Fruit fly (Drosophila melanogaster) whole organism, embryonic: Measurements from ENCODE around the gene CG46458.

Experiments used
- C15 ChIP-seq: fragments of 200-800 bp; sonication (Bioruptor generic); IDR thresholded peaks from 3 replicates; pipeline ENCODE4 v1.3.6; 2022; ENCODE audit warnings: missing biosample characterization, missing genetic modification characterization
- CG10209 ChIP-seq: fragments of 200-800 bp; sonication (Bioruptor generic); optimal IDR thresholded peaks from 3 replicates; lab custom pipeline; 2017; ENCODE audit warnings: missing biosample characterization, mild to moderate bottlenecking, missing genetic modification characterization, missing genetic modification reagents
- CG10274 ChIP-seq: fragments of 200-800 bp; sonication (Bioruptor generic); optimal IDR thresholded peaks from 3 replicates; lab custom pipeline; 2017; ENCODE audit warnings: missing biosample characterization, mild to moderate bottlenecking, missing genetic modification characterization
- CG11247 ChIP-seq: fragments of 200-800 bp; sonication (Bioruptor generic); IDR thresholded peaks from 2 replicates; pipeline ENCODE4 v1.3.6; 2022; ENCODE audit warnings: missing biosample characterization, missing genetic modification characterization
- CG1233 ChIP-seq: fragments of 200-800 bp; sonication (Bioruptor generic); optimal IDR thresholded peaks from 4 replicates; lab custom pipeline; 2018; ENCODE audit warnings: missing biosample characterization, mild to moderate bottlenecking, missing genetic modification characterization
- CG13287 ChIP-seq: fragments of 200-800 bp; sonication (Bioruptor generic); IDR thresholded peaks from 2 replicates; pipeline ENCODE4 v1.3.6; 2022; ENCODE audit warnings: missing biosample characterization, missing genetic modification characterization; ENCODE audit not compliant: partially characterized antibody
- CG15479 ChIP-seq: fragments of 200-800 bp; sonication (Bioruptor generic); optimal IDR thresholded peaks from 3 replicates; lab custom pipeline; 2019; ENCODE audit warnings: missing biosample characterization, mild to moderate bottlenecking, missing genetic modification characterization, moderate library complexity
- CG16779 ChIP-seq: fragments of 200-800 bp; sonication (Bioruptor generic); IDR thresholded peaks from 2 replicates; pipeline ENCODE4 v1.3.6; 2022; ENCODE audit warnings: missing biosample characterization, missing genetic modification characterization
- CG17829 ChIP-seq: fragments of 200-800 bp; optimal IDR thresholded peaks from 2 replicates; lab custom pipeline; 2019; ENCODE audit warnings: missing biosample characterization, mild to moderate bottlenecking, missing genetic modification characterization, moderate library complexity
- CG17912 ChIP-seq: fragments of 200-800 bp; sonication (Bioruptor generic); optimal IDR thresholded peaks from 2 replicates; lab custom pipeline; 2018; ENCODE audit warnings: missing biosample characterization, mild to moderate bottlenecking, missing genetic modification characterization
- CG18599 ChIP-seq: fragments of 200-800 bp; sonication (Bioruptor generic); optimal IDR thresholded peaks from 3 replicates; lab custom pipeline; 2017; ENCODE audit warnings: missing biosample characterization, missing genetic modification characterization, mild to moderate bottlenecking, moderate library complexity, missing genetic modification reagents
- CG18619 ChIP-seq: fragments of 200-800 bp; sonication (Bioruptor generic); optimal IDR thresholded peaks from 3 replicates; lab custom pipeline; 2017; ENCODE audit warnings: missing biosample characterization, mild to moderate bottlenecking, missing genetic modification characterization
- CG2199 ChIP-seq: fragments of 200-800 bp; sonication (Bioruptor generic); IDR thresholded peaks from 3 replicates; pipeline ENCODE4 v1.3.6; 2022; ENCODE audit warnings: missing biosample characterization, missing genetic modification characterization
- CG4707 ChIP-seq: fragments of 200-800 bp; sonication (Bioruptor generic); optimal IDR thresholded peaks from 2 replicates; lab custom pipeline; 2018; ENCODE audit warnings: missing biosample characterization, mild to moderate bottlenecking, missing genetic modification characterization, moderate library complexity
- CG6813 ChIP-seq: fragments of 200-800 bp; sonication (Bioruptor generic); optimal IDR thresholded peaks from 2 replicates; lab custom pipeline; 2017; ENCODE audit warnings: missing biosample characterization, missing genetic modification characterization, mild to moderate bottlenecking, moderate library complexity, missing genetic modification reagents
- CG8478 ChIP-seq: fragments of >200 bp; optimal IDR thresholded peaks from 2 replicates; lab custom pipeline; 2018
- CG8924 ChIP-seq: fragments of 200-800 bp; optimal IDR thresholded peaks from 3 replicates; lab custom pipeline; 2019; ENCODE audit warnings: missing biosample characterization, mild to moderate bottlenecking, missing genetic modification characterization, moderate library complexity
- CoRest ChIP-seq: fragments of 200-800 bp; sonication (Bioruptor generic); optimal IDR thresholded peaks from 3 replicates; lab custom pipeline; 2018; ENCODE audit warnings: missing biosample characterization, mild to moderate bottlenecking, missing genetic modification characterization, moderate library complexity
- ERR ChIP-seq: fragments of 200-800 bp; sonication (Bioruptor generic); optimal IDR thresholded peaks from 2 replicates; lab custom pipeline; 2016; ENCODE audit warnings: missing biosample characterization, missing genetic modification characterization
- Ets65A ChIP-seq: fragments of 200-800 bp; sonication (Bioruptor generic); peaks from one replicate; lab custom pipeline; 2016; ENCODE audit warnings: missing biosample characterization, missing genetic modification characterization
- GATAe ChIP-seq: fragments of 200-800 bp; sonication (Bioruptor generic); conservative IDR thresholded peaks from 2 replicates; pipeline ENCODE4 v1.3.6; 2022; ENCODE audit warnings: missing biosample characterization, missing genetic modification characterization
- HLH54F ChIP-seq: fragments of 200-800 bp; sonication (Bioruptor generic); optimal IDR thresholded peaks from 3 replicates; lab custom pipeline; 2016; ENCODE audit warnings: missing biosample characterization, missing genetic modification characterization
- Lim3 ChIP-seq: fragments of 200-800 bp; sonication (Bioruptor generic); IDR thresholded peaks from 2 replicates; pipeline ENCODE4 v1.3.6; 2022; ENCODE audit warnings: missing biosample characterization, missing genetic modification characterization
- Ssrp ChIP-seq: fragments of 200-800 bp; sonication (Bioruptor generic); optimal IDR thresholded peaks from 2 replicates; lab custom pipeline; 2018; ENCODE audit warnings: missing biosample characterization, mild to moderate bottlenecking, missing genetic modification characterization, moderate library complexity
- Trl ChIP-seq, 3 experiments: fragments of >200 bp in 2 of 3; fragments of 200-800 bp in 1 of 3; sonication (Bioruptor generic) in 1 of 3; optimal IDR thresholded peaks; 2 replicates in 1 of 3; 3 replicates in 2 of 3; lab custom pipeline; 2016 to 2017; ENCODE audit warnings: missing biosample characterization in 1 of 3, missing genetic modification characterization in 1 of 3
- bab2 ChIP-seq: fragments of 200-800 bp; sonication (Bioruptor generic); optimal IDR thresholded peaks from 2 replicates; lab custom pipeline; 2016; ENCODE audit warnings: missing biosample characterization, missing genetic modification characterization
- bowl ChIP-seq: fragments of 200-800 bp; sonication (Bioruptor generic); IDR thresholded peaks from 2 replicates; pipeline ENCODE4 v1.3.6; 2022; ENCODE audit warnings: missing biosample characterization, missing genetic modification characterization
- cad ChIP-seq: fragments of >200 bp; optimal IDR thresholded peaks from 2 replicates; lab custom pipeline; 2017; ENCODE audit warnings: missing biosample characterization, missing genetic modification characterization
- chn ChIP-seq: fragments of 200-800 bp; sonication (Bioruptor generic); optimal IDR thresholded peaks from 2 replicates; lab custom pipeline; 2016; ENCODE audit warnings: missing biosample characterization, missing genetic modification characterization
- da ChIP-seq: fragments of 200-800 bp; sonication (Bioruptor generic); optimal IDR thresholded peaks from 2 replicates; lab custom pipeline; 2016; ENCODE audit warnings: missing biosample characterization, missing genetic modification characterization
- dati ChIP-seq: fragments of 200-800 bp; sonication (Bioruptor generic); IDR thresholded peaks from 2 replicates; pipeline ENCODE4 v1.3.6; 2022; ENCODE audit warnings: missing biosample characterization, missing genetic modification characterization
- insv ChIP-seq, 2 experiments: fragments of 200-800 bp; sonication (Bioruptor generic); optimal IDR thresholded peaks; 3 replicates each; lab custom pipeline; 2016 to 2018; ENCODE audit warnings: missing biosample characterization in 2 of 2, missing genetic modification characterization in 2 of 2
- lilli ChIP-seq: fragments of 200-800 bp; sonication (Bioruptor generic); optimal IDR thresholded peaks from 3 replicates; lab custom pipeline; 2016; ENCODE audit warnings: missing biosample characterization, missing genetic modification characterization
- mam ChIP-seq: fragments of 200-800 bp; sonication (Bioruptor generic); optimal IDR thresholded peaks from 3 replicates; lab custom pipeline; 2016; ENCODE audit warnings: missing biosample characterization, missing genetic modification characterization
- odd ChIP-seq: fragments of 200-800 bp; sonication (Bioruptor generic); optimal IDR thresholded peaks from 2 replicates; lab custom pipeline; 2017; ENCODE audit warnings: missing biosample characterization, mild to moderate bottlenecking, missing genetic modification characterization
- pan ChIP-seq, 4 experiments: fragments of >200 bp in 3 of 4; fragments of 200-800 bp in 1 of 4; sonication (Bioruptor generic) in 1 of 4; optimal IDR thresholded peaks in 3 of 4; IDR thresholded peaks in 1 of 4; 2 replicates each; pipeline versions ENCODE4 v1.3.6 to Lab custom; 2017 to 2022; ENCODE audit warnings: missing biosample characterization in 2 of 4, missing genetic modification characterization in 2 of 4, mixed read lengths in 1 of 4
- shn ChIP-seq: fragments of 200-800 bp; sonication (Bioruptor generic); optimal IDR thresholded peaks from 3 replicates; lab custom pipeline; 2016; ENCODE audit warnings: missing biosample characterization, missing genetic modification characterization
- tll ChIP-seq, 2 experiments: fragments of 200-800 bp in 1 of 2; fragments of >200 bp in 1 of 2; sonication (Bioruptor generic) in 1 of 2; optimal IDR thresholded peaks; 2 replicates each; lab custom pipeline; 2017 to 2019; ENCODE audit warnings: missing biosample characterization in 2 of 2, missing genetic modification characterization in 2 of 2, mild to moderate bottlenecking in 1 of 2, moderate library complexity in 1 of 2
- tx ChIP-seq: fragments of 200-800 bp; sonication (Bioruptor generic); optimal IDR thresholded peaks from 2 replicates; lab custom pipeline; 2016; ENCODE audit warnings: missing biosample characterization, missing genetic modification characterization
- yki ChIP-seq: fragments of >200 bp; optimal IDR thresholded peaks from 3 replicates; lab custom pipeline; 2018
- zen ChIP-seq: fragments of 200-800 bp; sonication (Bioruptor generic); optimal IDR thresholded peaks from 3 replicates; lab custom pipeline; 2018; ENCODE audit warnings: missing biosample characterization, mild to moderate bottlenecking, missing genetic modification characterization, moderate library complexity
- zf30C ChIP-seq: fragments of 200-800 bp; sonication (Bioruptor generic); optimal IDR thresholded peaks from 3 replicates; lab custom pipeline; 2018; ENCODE audit warnings: missing biosample characterization, mild to moderate bottlenecking, missing genetic modification characterization

The CG46458 gene

DNA sequence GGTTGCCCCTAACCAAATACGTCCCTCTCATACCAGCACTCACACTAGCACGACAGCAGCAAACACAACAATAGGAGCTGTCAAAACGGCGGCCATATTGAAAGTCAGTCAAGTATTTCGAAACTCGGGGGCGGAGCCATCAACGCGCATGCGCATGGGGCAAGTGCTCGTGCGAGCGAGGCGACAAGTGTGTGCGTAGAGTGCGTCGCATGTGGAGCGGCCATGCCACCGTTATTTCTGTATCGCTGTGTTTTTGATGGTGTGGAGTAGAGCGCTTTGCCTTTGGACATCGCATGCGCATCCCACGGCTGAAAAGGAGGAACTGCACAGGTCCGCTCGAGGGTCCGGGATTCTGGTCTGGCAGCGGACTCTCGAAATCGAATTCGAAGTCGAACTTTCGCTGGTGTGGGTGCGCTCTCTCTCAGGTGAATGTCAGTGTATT is 65.0 kb downstream of the CG46458 start (continued):
- TF ChIP-seq Trl (optimal IDR thresholded peaks at IDR 0.05; lab: Kevin White, UChicago) (peak; percentile 51 to 56), Trl (GFP tag; optimal IDR thresholded peaks at IDR 0.05; lab: Kevin White, UChicago) (no peak), CG17829 (tag; lab: Kevin White, UChicago) (peak; percentile 34), CG2199 (GFP tag; lab: Robert Waterston, UW) (no peak), CG13287 (GFP tag; lab: Robert Waterston, UW) (no peak; the same call in 1 of the 2 replicates), yki (no peak), ERR (GFP tag; lab: Kevin White, UChicago) (no peak), CoRest (tag; lab: Kevin White, UChicago) (peak; percentile 58)

dm6 chr3R:6888795-6889194 is 69.4 kb downstream of the CG46458 start:
- peak; percentile 6 for TF ChIP-seq Ets65A (GFP tag; lab: Kevin White, UChicago)
- no peak for TF ChIP-seq pan (optimal IDR thresholded peaks at IDR 0.05; lab: Kevin White, UChicago)
- no peak for TF ChIP-seq pan (GFP tag; optimal IDR thresholded peaks at IDR 0.05 in 1 of 2, IDR thresholded peaks at IDR 0.05 in 1 of 2)
- TF ChIP-seq shn (GFP tag; lab: Kevin White, UChicago): no peak
- no peak for TF ChIP-seq CG8924 (tag; lab: Kevin White, UChicago)
- TF ChIP-seq CG16779 (GFP tag; lab: Robert Waterston, UW): no peak
- TF ChIP-seq HLH54F (GFP tag; lab: Kevin White, UChicago): no peak
- no peak for TF ChIP-seq Lim3 (GFP tag; lab: Robert Waterston, UW)
- no peak for TF ChIP-seq CG4707 (GFP tag; lab: Kevin White, UChicago)
- TF ChIP-seq GATAe: no peak
- TF ChIP-seq Ssrp (tag; lab: Kevin White, UChicago): no peak
- TF ChIP-seq lilli (GFP tag; lab: Kevin White, UChicago): no peak
- no peak for TF ChIP-seq dati (GFP tag; lab: Robert Waterston, UW)
- no peak for TF ChIP-seq odd
- peak; percentile 26 for TF ChIP-seq CG8478
- TF ChIP-seq tx (GFP tag; lab: Kevin White, UChicago): no peak
- no peak for TF ChIP-seq chn (GFP tag; lab: Kevin White, UChicago)
- no peak for TF ChIP-seq CG11247 (GFP tag; lab: Robert Waterston, UW)
- peak; percentile 98 for TF ChIP-seq CG15479 (GFP tag; lab: Kevin White, UChicago)
- TF ChIP-seq C15 (GFP tag; lab: Robert Waterston, UW): no peak
- TF ChIP-seq bowl (GFP tag; lab: Robert Waterston, UW): no peak
- TF ChIP-seq CG17912 (GFP tag; lab: Kevin White, UChicago): no peak
- no peak for TF ChIP-seq mam
- no peak for TF ChIP-seq CG6813 (GFP tag; lab: Kevin White, UChicago)
- TF ChIP-seq cad (GFP tag; lab: Kevin White, UChicago): peak; percentile 28
- no peak for TF ChIP-seq CG10274 (GFP tag; lab: Kevin White, UChicago)
- TF ChIP-seq CG1233 (GFP tag; lab: Kevin White, UChicago): no peak
- TF ChIP-seq CG10209 (GFP tag; lab: Kevin White, UChicago): no peak
- no peak for TF ChIP-seq CG18599
- peak; percentile 19 for TF ChIP-seq zf30C
- TF ChIP-seq CG18619: no peak
- TF ChIP-seq zen: peak; percentile 50
- TF ChIP-seq tll (GFP tag; optimal IDR thresholded peaks at IDR 0.05; lab: Kevin White, UChicago): peak in 1 of 2 experiments; percentile 79
- no peak for TF ChIP-seq bab2 (GFP tag; lab: Kevin White, UChicago)
- TF ChIP-seq da (GFP tag; lab: Kevin White, UChicago): no peak
- no peak for TF ChIP-seq insv (GFP tag; optimal IDR thresholded peaks at IDR 0.05; lab: Kevin White, UChicago)
